Fruit fly (Drosophila melanogaster): ENCODE measurements around the gene hb.

The hb gene

DNA sequence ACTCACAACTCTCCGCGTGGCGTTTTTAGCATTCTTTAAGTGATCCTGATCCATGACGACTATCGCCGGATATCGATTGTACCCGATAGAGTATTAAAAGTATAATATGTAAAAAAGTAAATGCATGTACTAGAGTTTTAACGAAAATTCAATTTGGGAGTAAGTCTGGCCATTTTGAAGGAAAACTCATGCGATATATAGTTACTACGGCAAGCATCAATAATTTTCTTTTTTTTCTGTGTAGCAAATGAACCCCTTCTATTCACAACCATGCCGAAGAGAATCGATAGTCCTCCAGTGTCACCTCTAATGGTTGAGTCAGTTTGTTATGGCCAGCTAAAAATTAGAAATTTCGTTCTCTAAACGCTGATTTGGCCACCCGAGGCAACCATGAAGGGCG, 44.9 kb downstream of the hb start, which contains the start of the genes Sys1 and Dhod (continued):
- TF ChIP-seq CG1647 (GFP tag; optimal IDR thresholded peaks at IDR 0.05) (peak; percentile 35), Bgb (GFP tag; IDR thresholded peaks at IDR 0.05; ENCODE audit: partially characterized antibody) (peak; percentile 80), pnt (GFP tag; optimal IDR thresholded peaks at IDR 0.05) (peak; percentile 65), pb (GFP tag; optimal IDR thresholded peaks at IDR 0.05) (peak; percentile 25), CG14667 (GFP tag; IDR thresholded peaks at IDR 0.05) (peak; percentile 47), crc (GFP tag; optimal IDR thresholded peaks at IDR 0.05) (peak; percentile 2), phol (tag; optimal IDR thresholded peaks at IDR 0.05) (peak; percentile 74), CG11085 (GFP tag; IDR thresholded peaks at IDR 0.05) (0 out of 2 replicates have a peak, but pooled peaks have one; percentile 27), gfzf (GFP tag; optimal IDR thresholded peaks at IDR 0.05) (peak; percentile 16), Eip74EF (GFP tag; optimal IDR thresholded peaks at IDR 0.05) (no peak), salm (tag; optimal IDR thresholded peaks at IDR 0.05) (no peak), Lim3 (GFP tag; IDR thresholded peaks at IDR 0.05) (no peak), sisA (GFP tag; IDR thresholded peaks at IDR 0.05) (peak; percentile 58), CG2889 (GFP tag; IDR thresholded peaks at IDR 0.05) (peak; percentile 44; the same call in 2 of the 3 replicates), CTCF (GFP tag; optimal IDR thresholded peaks at IDR 0.05) (peak; percentile 13), Ssrp (tag; optimal IDR thresholded peaks at IDR 0.05) (peak; percentile 8), NK7.1 (GFP tag; optimal IDR thresholded peaks at IDR 0.05) (peak; percentile 39), CG9215 (GFP tag; IDR thresholded peaks at IDR 0.05) (peak; percentile 64), CG4404 (GFP tag; IDR thresholded peaks at IDR 0.05) (peak; percentile 45; the same call in 1 of the 2 replicates), CG2199 (GFP tag; IDR thresholded peaks at IDR 0.05) (no peak), Atf-2 (GFP tag; optimal IDR thresholded peaks at IDR 0.05) (peak; percentile 51), CG3847 (GFP tag; IDR thresholded peaks at IDR 0.05) (peak; percentile 63), CG12236 (GFP tag; optimal IDR thresholded peaks at IDR 0.05) (no peak), Dref (GFP tag; IDR thresholded peaks at IDR 0.05) (peak; percentile 68), CG2129 (GFP tag; IDR thresholded peaks at IDR 0.05; ENCODE audit: partially characterized antibody) (peak; percentile 86), CG18476 (GFP tag; optimal IDR thresholded peaks at IDR 0.05) (peak; percentile 25), Hr78 (GFP tag; optimal IDR thresholded peaks at IDR 0.05) (no peak), Atf6 (GFP tag; IDR thresholded peaks at IDR 0.05) (peak; percentile 58), CG18262 (tag; optimal IDR thresholded peaks at IDR 0.05) (peak; percentile 57), Opbp (GFP tag; IDR thresholded peaks at IDR 0.05; ENCODE audit: partially characterized antibody) (peak; percentile 66; the same call in 2 of the 3 replicates), zfh2 (GFP tag; optimal IDR thresholded peaks at IDR 0.05) (peak; percentile 85), br (optimal IDR thresholded peaks at IDR 0.05) (no peak), p53 (GFP tag; optimal IDR thresholded peaks at IDR 0.05) (no peak), fd96Cb (tag; optimal IDR thresholded peaks at IDR 0.05) (peak; percentile 20), CG6175 (GFP tag; IDR thresholded peaks at IDR 0.05) (no peak), CG6254 (GFP tag; optimal IDR thresholded peaks at IDR 0.05) (peak; percentile 12), CG13424 (tag; optimal IDR thresholded peaks at IDR 0.05) (peak; percentile 67), Kr (GFP tag; optimal IDR thresholded peaks at IDR 0.05) (peak; percentile 10), Rx (GFP tag; IDR thresholded peaks at IDR 0.05) (0 out of 2 replicates have a peak, but pooled peaks have one; percentile 12), BtbVII (GFP tag; optimal IDR thresholded peaks at IDR 0.05) (no peak), knrl (GFP tag; IDR thresholded peaks at IDR 0.05; ENCODE audit: partially characterized antibody) (peak; percentile 87), Elba2 (GFP tag; optimal IDR thresholded peaks at IDR 0.05) (no peak), Sox102F (GFP tag; optimal IDR thresholded peaks at IDR 0.05) (peak; percentile 62), NFAT (GFP tag; IDR thresholded peaks at IDR 0.05) (peak; percentile 41; the same call in 1 of the 2 replicates), lilli (GFP tag; optimal IDR thresholded peaks at IDR 0.05) (peak; percentile 89), en (GFP tag; optimal IDR thresholded peaks at IDR 0.05) (no peak), CG8290 (GFP tag; optimal IDR thresholded peaks at IDR 0.05) (peak; percentile 51), CG8290 (tag; optimal IDR thresholded peaks at IDR 0.05) (peak; percentile 13 to 58), CG17328 (GFP tag; IDR thresholded peaks at IDR 0.05) (peak; percentile 31; the same call in 1 of the 2 replicates), CG13624 (GFP tag; optimal IDR thresholded peaks at IDR 0.05) (peak; percentile 74), CG18619 (GFP tag; optimal IDR thresholded peaks at IDR 0.05) (peak; percentile 36), CG11398 (GFP tag; optimal IDR thresholded peaks at IDR 0.05) (peak; percentile 43)

Measured in whole organism, embryonic.